Worm (Caenorhabditis elegans) whole organism, late embryonic: ENCODE data around the gene H12I13.1.

Source experiments
- C08G9.2 ChIP-seq: sonication (generic microtip); optimal IDR thresholded peaks from 2 replicates; lab custom pipeline; 2016; ENCODE audit warnings: mild to moderate bottlenecking, missing genetic modification characterization, moderate library complexity, missing compliant biosample characterization
- C38D4.7 ChIP-seq: fragments of 200-800 bp; sonication (Bioruptor generic); optimal IDR thresholded peaks from 2 replicates; lab custom pipeline; 2018; ENCODE audit warnings: mild to moderate bottlenecking, missing genetic modification characterization, moderate library complexity, missing compliant biosample characterization
- K09A11.1 ChIP-seq: sonication (generic microtip); optimal IDR thresholded peaks from 2 replicates; lab custom pipeline; 2017; ENCODE audit warnings: antibody characterized with exemption, mild to moderate bottlenecking, missing genetic modification characterization, missing compliant biosample characterization; ENCODE audit not compliant: insufficient read depth
- Y22D7AL.16 ChIP-seq: sonication (generic microtip); optimal IDR thresholded peaks from 2 replicates; lab custom pipeline; 2016; ENCODE audit warnings: missing genetic modification characterization, missing compliant biosample characterization
- ceh-14 ChIP-seq: sonication (generic microtip); optimal IDR thresholded peaks from 2 replicates; lab custom pipeline; 2016; ENCODE audit warnings: missing genotype, missing genetic modification characterization, missing compliant biosample characterization
- ceh-19 ChIP-seq: fragments of 200-800 bp; sonication (Bioruptor generic); optimal IDR thresholded peaks from 2 replicates; lab custom pipeline; 2018; ENCODE audit warnings: mild to moderate bottlenecking, missing genetic modification characterization, missing compliant biosample characterization
- ceh-2 ChIP-seq: sonication (generic microtip); optimal IDR thresholded peaks from 2 replicates; lab custom pipeline; 2016; ENCODE audit warnings: missing genotype, missing genetic modification characterization, missing compliant biosample characterization
- ceh-24 ChIP-seq: sonication (generic microtip); optimal IDR thresholded peaks from 2 replicates; lab custom pipeline; 2016; ENCODE audit warnings: mild to moderate bottlenecking, missing genetic modification characterization, missing compliant biosample characterization
- ceh-31 ChIP-seq: sonication (generic microtip); optimal IDR thresholded peaks from 2 replicates; lab custom pipeline; 2016; ENCODE audit warnings: missing genetic modification characterization, missing compliant biosample characterization
- ceh-34 ChIP-seq: sonication (generic microtip); optimal IDR thresholded peaks from 2 replicates; lab custom pipeline; 2016; ENCODE audit warnings: mild to moderate bottlenecking, missing genetic modification characterization, missing compliant biosample characterization
- ceh-45 ChIP-seq: fragments of 200-800 bp; sonication (Bioruptor generic); IDR thresholded peaks from 2 replicates; pipeline ENCODE4 v1.3.6; 2022; ENCODE audit warnings: missing genetic modification reagents, missing genetic modification characterization, missing compliant biosample characterization
- ceh-48 ChIP-seq: sonication (generic microtip); optimal IDR thresholded peaks from 2 replicates; lab custom pipeline; 2016; ENCODE audit warnings: missing genetic modification characterization, inconsistent platforms, missing compliant biosample characterization
- dmd-4 ChIP-seq: sonication (generic microtip); optimal IDR thresholded peaks from 2 replicates; lab custom pipeline; 2016; ENCODE audit warnings: borderline replicate concordance, missing genetic modification characterization, missing compliant biosample characterization
- elt-4 ChIP-seq: sonication (generic microtip); optimal IDR thresholded peaks from 2 replicates; lab custom pipeline; 2016; ENCODE audit warnings: missing genetic modification characterization, missing compliant biosample characterization
- fax-1 ChIP-seq: sonication (generic microtip); optimal IDR thresholded peaks from 2 replicates; lab custom pipeline; 2016; ENCODE audit warnings: missing genotype, missing genetic modification characterization, missing compliant biosample characterization
- fkh-10 ChIP-seq: fragments of 150-350 bp; optimal IDR thresholded peaks from 2 replicates; lab custom pipeline; 2014; ENCODE audit warnings: missing biosample characterization, missing genetic modification reagents, missing genetic modification characterization
- hlh-13 ChIP-seq: fragments of 200-800 bp; sonication (Bioruptor generic); optimal IDR thresholded peaks from 2 replicates; lab custom pipeline; 2018; ENCODE audit warnings: mild to moderate bottlenecking, missing genetic modification characterization, missing compliant biosample characterization
- hlh-8 ChIP-seq: sonication (generic microtip); optimal IDR thresholded peaks from 2 replicates; lab custom pipeline; 2016; ENCODE audit warnings: missing genotype, missing genetic modification characterization, missing compliant biosample characterization
- lin-11 ChIP-seq: fragments of 200-800 bp; sonication (Bioruptor generic); optimal IDR thresholded peaks from 2 replicates; lab custom pipeline; 2018; ENCODE audit warnings: mild to moderate bottlenecking, missing genetic modification characterization, missing compliant biosample characterization
- nfya-1 ChIP-seq: sonication (generic microtip); optimal IDR thresholded peaks from 2 replicates; lab custom pipeline; 2017; ENCODE audit warnings: missing genetic modification characterization, mild to moderate bottlenecking, missing compliant biosample characterization, antibody characterized with exemption, moderate library complexity
- nhr-11 ChIP-seq: fragments of 150-350 bp; optimal IDR thresholded peaks from 2 replicates; lab custom pipeline; 2014; ENCODE audit warnings: missing biosample characterization, missing genetic modification characterization
- nhr-232 ChIP-seq: sonication (generic microtip); optimal IDR thresholded peaks from 2 replicates; lab custom pipeline; 2016; ENCODE audit warnings: missing genetic modification characterization, missing compliant biosample characterization
- odd-2 ChIP-seq: sonication (generic microtip); optimal IDR thresholded peaks from 2 replicates; lab custom pipeline; 2017; ENCODE audit warnings: antibody characterized with exemption, mild to moderate bottlenecking, missing genetic modification characterization, missing compliant biosample characterization
- pat-9 ChIP-seq: fragments of 200-800 bp; sonication (Bioruptor generic); optimal IDR thresholded peaks from 2 replicates; lab custom pipeline; 2018; ENCODE audit warnings: mild to moderate bottlenecking, missing genetic modification characterization, moderate library complexity, missing compliant biosample characterization
- pax-1 ChIP-seq: fragments of 150-350 bp; optimal IDR thresholded peaks from 2 replicates; lab custom pipeline; 2014; ENCODE audit warnings: missing biosample characterization, missing genetic modification characterization
- pha-4 ChIP-seq: fragments of 150-350 bp; optimal IDR thresholded peaks from 2 replicates; lab custom pipeline; 2018; ENCODE audit warnings: missing biosample characterization, missing genetic modification reagents, missing genetic modification characterization
- pqm-1 ChIP-seq: sonication (generic microtip); optimal IDR thresholded peaks from 2 replicates; lab custom pipeline; 2016; ENCODE audit warnings: missing genetic modification characterization, missing compliant biosample characterization
- rnt-1 ChIP-seq: sonication (generic microtip); optimal IDR thresholded peaks from 2 replicates; lab custom pipeline; 2016; ENCODE audit warnings: missing genetic modification characterization, missing compliant biosample characterization
- sox-2 ChIP-seq: fragments of 200-800 bp; sonication (Bioruptor generic); IDR thresholded peaks from 2 replicates; pipeline ENCODE4 v1.3.6; 2022; ENCODE audit warnings: missing genetic modification reagents, missing genetic modification characterization, missing compliant biosample characterization
- tbx-7 ChIP-seq: sonication (generic microtip); optimal IDR thresholded peaks from 2 replicates; lab custom pipeline; 2016; ENCODE audit warnings: missing genotype, missing genetic modification characterization, missing compliant biosample characterization
- ttx-3 ChIP-seq: sonication (generic microtip); optimal IDR thresholded peaks from 2 replicates; lab custom pipeline; 2016; ENCODE audit warnings: missing genetic modification reagents, missing genetic modification characterization, missing compliant biosample characterization
- unc-42 ChIP-seq: sonication (generic microtip); optimal IDR thresholded peaks from 2 replicates; lab custom pipeline; 2016; ENCODE audit warnings: missing genotype, missing genetic modification characterization, missing compliant biosample characterization
- unc-86 ChIP-seq: sonication (generic microtip); optimal IDR thresholded peaks from 2 replicates; lab custom pipeline; 2016; ENCODE audit warnings: missing genetic modification characterization, missing compliant biosample characterization
- zip-5 ChIP-seq: sonication (generic microtip); optimal IDR thresholded peaks from 2 replicates; lab custom pipeline; 2016; ENCODE audit warnings: missing genetic modification characterization, missing compliant biosample characterization

The H12I13.1 gene

ce11 chrII:6067066-6067465 lies at the start of gene H12I13.1:
TSS of gene H12I13.1 (minus strand) at chrII:6067166.
- no peak for TF ChIP-seq ceh-45
- TF ChIP-seq ceh-24 (tag; lab: Kevin White, UChicago) = no peak
- TF ChIP-seq fkh-10 (GFP tag; lab: Kevin White, UChicago) = no peak
- TF ChIP-seq odd-2 (tag; lab: Kevin White, UChicago) = no peak
- TF ChIP-seq tbx-7 (tag; lab: Kevin White, UChicago) = no peak
- TF ChIP-seq ceh-19 (GFP tag; lab: Kevin White, UChicago) = no peak
- no peak for TF ChIP-seq hlh-13 (GFP tag; lab: Kevin White, UChicago)
- no peak for TF ChIP-seq fax-1 (tag; lab: Kevin White, UChicago)
- no peak for TF ChIP-seq ttx-3 (tag; lab: Kevin White, UChicago)
- no peak for TF ChIP-seq lin-11 (tag; lab: Kevin White, UChicago)
- TF ChIP-seq pat-9 (tag; lab: Kevin White, UChicago) = no peak
- no peak for TF ChIP-seq rnt-1 (tag; lab: Kevin White, UChicago)
- TF ChIP-seq ceh-14 = no peak
- no peak for TF ChIP-seq nfya-1 (tag; lab: Kevin White, UChicago)
- no peak for TF ChIP-seq C08G9.2 (tag; lab: Kevin White, UChicago)
- no peak for TF ChIP-seq ceh-34 (tag; lab: Kevin White, UChicago)
- no peak for TF ChIP-seq ceh-2 (tag; lab: Kevin White, UChicago)

ce11 chrII:6116701-6117100 lies 49.7 kb upstream of the H12I13.1 start:
- no peak for TF ChIP-seq ceh-2 (tag; lab: Kevin White, UChicago)
- no peak for TF ChIP-seq K09A11.1 (tag; lab: Kevin White, UChicago)
- no peak for TF ChIP-seq ttx-3 (tag; lab: Kevin White, UChicago)
- TF ChIP-seq tbx-7 (tag; lab: Kevin White, UChicago) = no peak
- TF ChIP-seq C38D4.7 (GFP tag; lab: Kevin White, UChicago) = no peak
- TF ChIP-seq nfya-1 (tag; lab: Kevin White, UChicago) = no peak
- TF ChIP-seq unc-42 (tag; lab: Kevin White, UChicago) = peak; percentile 88
- TF ChIP-seq elt-4 (tag; lab: Kevin White, UChicago) = no peak
- TF ChIP-seq, all 69 proteins: peak for 1

ce11 chrII:6115283-6115682 lies 48.3 kb upstream of the H12I13.1 start:
- TF ChIP-seq zip-5 (tag; lab: Kevin White, UChicago) (no peak), hlh-13 (GFP tag; lab: Kevin White, UChicago) (no peak), nhr-232 (tag; lab: Kevin White, UChicago) (no peak), ttx-3 (tag; lab: Kevin White, UChicago) (no peak), ceh-34 (tag; lab: Kevin White, UChicago) (no peak), dmd-4 (tag; lab: Kevin White, UChicago) (no peak), pha-4 (tag; lab: Kevin White, UChicago) (no peak), pax-1 (no peak), unc-86 (tag; lab: Kevin White, UChicago) (no peak), pqm-1 (tag; lab: Kevin White, UChicago) (no peak), ceh-19 (GFP tag; lab: Kevin White, UChicago) (no peak), ceh-48 (tag; lab: Kevin White, UChicago) (no peak), hlh-8 (tag; lab: Kevin White, UChicago) (no peak), rnt-1 (tag; lab: Kevin White, UChicago) (no peak), nhr-11 (tag; lab: Kevin White, UChicago) (no peak), Y22D7AL.16 (tag; lab: Kevin White, UChicago) (no peak), fkh-10 (GFP tag; lab: Kevin White, UChicago) (no peak)

- TF ChIP-seq unc-42 (tag; lab: Kevin White, UChicago) (peak; percentile 95), sox-2 (no peak), ceh-31 (peak; percentile 38)
Measured at ce11 chrII:6113842-6114441, 47.0 kb upstream of the H12I13.1 start.
